Worm (Caenorhabditis elegans): ENCODE results near the gene Y80D3A.8.

The Y80D3A.8 gene

ce11 chrV:18940341-18940740, at the start of gene Y80D3A.8:
Gene Y80D3A.8, plus strand, starts transcription at chrV:18940641.
- TF ChIP-seq ceh-2 (tag; optimal IDR thresholded peaks at IDR 0.05), result no peak
- no peak for TF ChIP-seq hlh-8 (tag; optimal IDR thresholded peaks at IDR 0.05)
- TF ChIP-seq gmeb-2 (tag; optimal IDR thresholded peaks at IDR 0.05), result no peak
- TF ChIP-seq ceh-6 (GFP tag; optimal IDR thresholded peaks at IDR 0.05), result no peak
- TF ChIP-seq ztf-16 (tag; optimal IDR thresholded peaks at IDR 0.05), result no peak
- TF ChIP-seq madf-2 (tag; optimal IDR thresholded peaks at IDR 0.05), result no peak
- TF ChIP-seq elt-2 (tag; optimal IDR thresholded peaks at IDR 0.05), result no peak
- no peak for TF ChIP-seq unc-86 (tag; optimal IDR thresholded peaks at IDR 0.05)
- TF ChIP-seq ahr-1 (tag; optimal IDR thresholded peaks at IDR 0.05), result no peak
- TF ChIP-seq eyg-1 (tag; optimal IDR thresholded peaks at IDR 0.05), result no peak
- TF ChIP-seq ceh-34 (tag; optimal IDR thresholded peaks at IDR 0.05), result no peak
- no peak for TF ChIP-seq ttx-3 (tag; optimal IDR thresholded peaks at IDR 0.05)
- no peak for TF ChIP-seq pha-4 (tag; optimal IDR thresholded peaks at IDR 0.05)
- no peak for TF ChIP-seq ceh-18 (tag; optimal IDR thresholded peaks at IDR 0.05)
- no peak for TF ChIP-seq lin-11 (tag; optimal IDR thresholded peaks at IDR 0.05)
- TF ChIP-seq sdc-2 (tag; optimal IDR thresholded peaks at IDR 0.05), result no peak
- no peak for TF ChIP-seq fax-1 (tag; optimal IDR thresholded peaks at IDR 0.05)

ce11 chrV:18894924-18895388, 45.5 kb upstream of the Y80D3A.8 start, which contains the start of gene emb-4:
Gene emb-4, minus strand, starts transcription at chrV:18894974.
- no peak for TF ChIP-seq sox-2 (GFP tag; IDR thresholded peaks at IDR 0.05)
- TF ChIP-seq eyg-1 (tag; optimal IDR thresholded peaks at IDR 0.05), result no peak
- TF ChIP-seq fkh-10 (GFP tag; optimal IDR thresholded peaks at IDR 0.05), result no peak

DNA sequence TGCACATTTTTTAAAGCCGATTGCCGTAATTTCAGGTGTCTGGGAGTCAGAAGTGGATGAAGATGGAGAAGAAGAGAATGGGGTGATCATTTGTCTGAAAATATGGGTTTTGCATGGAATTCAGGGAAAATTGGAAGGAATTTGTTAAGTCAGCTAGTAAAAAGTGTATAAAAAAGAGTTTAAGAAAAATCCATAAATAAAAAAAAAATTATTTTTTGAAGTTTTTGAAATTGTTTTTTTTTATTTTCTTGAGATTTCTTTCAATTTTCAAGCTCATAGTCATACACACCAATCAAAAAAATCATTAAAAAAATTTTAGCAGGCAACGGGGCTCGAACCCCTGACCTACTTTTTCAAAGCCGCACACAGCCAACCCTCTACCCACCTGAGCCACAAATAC, 40.0 kb upstream of the Y80D3A.8 start, which contains the start of gene nhr-243:
nhr-243 (minus strand) TSS at position 101 of the 400 bp plus-strand sequence.
- TF ChIP-seq pros-1 (tag; optimal IDR thresholded peaks at IDR 0.05) (no peak), lim-6 (tag; optimal IDR thresholded peaks at IDR 0.05) (no peak), zip-5 (tag; optimal IDR thresholded peaks at IDR 0.05) (no peak), ceh-24 (tag; optimal IDR thresholded peaks at IDR 0.05) (no peak), dmd-4 (tag; optimal IDR thresholded peaks at IDR 0.05; ENCODE audit: borderline replicate concordance) (no peak), ceh-31 (tag; optimal IDR thresholded peaks at IDR 0.05) (no peak), sdc-2 (tag; optimal IDR thresholded peaks at IDR 0.05) (no peak), fkh-6 (tag; optimal IDR thresholded peaks at IDR 0.05) (no peak), K02D7.2 (tag; optimal IDR thresholded peaks at IDR 0.05) (no peak), ceh-22 (tag; optimal IDR thresholded peaks at IDR 0.05) (no peak), ceh-45 (GFP tag; IDR thresholded peaks at IDR 0.05) (no peak), pag-3 (tag; optimal IDR thresholded peaks at IDR 0.05; ENCODE audit: borderline replicate concordance) (no peak), ets-4 (tag; optimal IDR thresholded peaks at IDR 0.05) (no peak), ama-1 (optimal IDR thresholded peaks at IDR 0.05) (no peak), hlh-15 (tag; optimal IDR thresholded peaks at IDR 0.05) (no peak), pqm-1 (tag; optimal IDR thresholded peaks at IDR 0.05) (no peak), rnt-1 (tag; optimal IDR thresholded peaks at IDR 0.05) (no peak)

- TF ChIP-seq ahr-1 (tag; optimal IDR thresholded peaks at IDR 0.05) (no peak), ceh-24 (tag; optimal IDR thresholded peaks at IDR 0.05) (no peak), syd-9 (tag; optimal IDR thresholded peaks at IDR 0.05) (no peak), npax-4 (tag; optimal IDR thresholded peaks at IDR 0.05) (no peak), C38D4.7 (GFP tag; optimal IDR thresholded peaks at IDR 0.05) (no peak)
Measured at ce11 chrV:18901530-18901929, 38.9 kb upstream of the Y80D3A.8 start.

DNA sequence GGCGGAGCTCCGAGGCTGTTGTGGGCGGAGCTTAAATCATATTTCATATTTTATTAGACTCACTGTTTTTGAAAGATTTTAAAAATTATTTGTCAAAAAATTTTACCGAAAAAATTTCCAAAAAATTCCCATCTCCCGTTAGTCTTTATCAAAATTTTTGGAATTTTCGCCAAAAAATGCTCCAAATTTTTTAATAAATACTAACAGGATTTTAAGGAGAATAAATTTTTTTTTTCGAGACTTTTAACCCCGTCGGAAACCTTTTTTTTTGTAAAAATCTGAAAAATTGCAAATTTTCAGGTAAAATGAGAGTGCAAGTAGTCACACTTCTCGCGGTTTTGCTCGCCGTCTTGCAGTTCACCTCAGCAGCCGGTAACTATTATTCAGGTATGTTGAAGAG, 37.0 kb upstream of the Y80D3A.8 start, which contains the start of gene mihp-2:
mihp-2 (plus strand) TSS at position 301 of the 400 bp plus-strand sequence.
- no peak for TF ChIP-seq ceh-9 (tag; optimal IDR thresholded peaks at IDR 0.05)
- TF ChIP-seq K09A11.1 (tag; optimal IDR thresholded peaks at IDR 0.05; ENCODE audit: insufficient read depth), result no peak
